Worm (Caenorhabditis elegans) whole organism, late embryonic: ENCODE results near the gene snb-2.

Source experiments
- C08G9.2 ChIP-seq: sonication (generic microtip); optimal IDR thresholded peaks from 2 replicates; lab custom pipeline; 2016; ENCODE audit warnings: mild to moderate bottlenecking, missing genetic modification characterization, moderate library complexity, missing compliant biosample characterization
- C38D4.7 ChIP-seq: fragments of 200-800 bp; sonication (Bioruptor generic); optimal IDR thresholded peaks from 2 replicates; lab custom pipeline; 2018; ENCODE audit warnings: mild to moderate bottlenecking, missing genetic modification characterization, moderate library complexity, missing compliant biosample characterization
- F13H6.1 ChIP-seq: sonication (generic microtip); optimal IDR thresholded peaks from 2 replicates; lab custom pipeline; 2016; ENCODE audit warnings: missing genetic modification characterization, missing compliant biosample characterization
- Y22D7AL.16 ChIP-seq: sonication (generic microtip); optimal IDR thresholded peaks from 2 replicates; lab custom pipeline; 2016; ENCODE audit warnings: missing genetic modification characterization, missing compliant biosample characterization
- ceh-14 ChIP-seq: sonication (generic microtip); optimal IDR thresholded peaks from 2 replicates; lab custom pipeline; 2016; ENCODE audit warnings: missing genotype, missing genetic modification characterization, missing compliant biosample characterization
- ceh-18 ChIP-seq: sonication (generic microtip); optimal IDR thresholded peaks from 2 replicates; lab custom pipeline; 2016; ENCODE audit warnings: missing genetic modification characterization, missing compliant biosample characterization
- ceh-2 ChIP-seq: sonication (generic microtip); optimal IDR thresholded peaks from 2 replicates; lab custom pipeline; 2016; ENCODE audit warnings: missing genotype, missing genetic modification characterization, missing compliant biosample characterization
- ceh-24 ChIP-seq: sonication (generic microtip); optimal IDR thresholded peaks from 2 replicates; lab custom pipeline; 2016; ENCODE audit warnings: mild to moderate bottlenecking, missing genetic modification characterization, missing compliant biosample characterization
- ceh-30 ChIP-seq: fragments of 150-350 bp; optimal IDR thresholded peaks from 2 replicates; lab custom pipeline; 2014; ENCODE audit warnings: missing biosample characterization, missing genetic modification characterization
- ceh-34 ChIP-seq: sonication (generic microtip); optimal IDR thresholded peaks from 2 replicates; lab custom pipeline; 2016; ENCODE audit warnings: mild to moderate bottlenecking, missing genetic modification characterization, missing compliant biosample characterization
- ceh-45 ChIP-seq: fragments of 200-800 bp; sonication (Bioruptor generic); IDR thresholded peaks from 2 replicates; pipeline ENCODE4 v1.3.6; 2022; ENCODE audit warnings: missing genetic modification reagents, missing genetic modification characterization, missing compliant biosample characterization
- ceh-6 ChIP-seq: fragments of 200-800 bp; sonication (Bioruptor generic); optimal IDR thresholded peaks from 2 replicates; lab custom pipeline; 2018; ENCODE audit warnings: mild to moderate bottlenecking, missing genetic modification characterization, missing compliant biosample characterization
- ceh-9 ChIP-seq: sonication (generic microtip); optimal IDR thresholded peaks from 2 replicates; lab custom pipeline; 2016; ENCODE audit warnings: mild to moderate bottlenecking, missing genetic modification characterization, inconsistent platforms, missing compliant biosample characterization
- che-1 ChIP-seq: sonication (generic microtip); optimal IDR thresholded peaks from 2 replicates; lab custom pipeline; 2016; ENCODE audit warnings: mild to moderate bottlenecking, missing genetic modification characterization, missing compliant biosample characterization
- dve-1 ChIP-seq: sonication (generic microtip); optimal IDR thresholded peaks from 2 replicates; lab custom pipeline; 2017; ENCODE audit warnings: antibody characterized with exemption, mild to moderate bottlenecking, missing genetic modification characterization, missing compliant biosample characterization
- elt-2 ChIP-seq: sonication (generic microtip); optimal IDR thresholded peaks from 2 replicates; lab custom pipeline; 2016; ENCODE audit warnings: missing genetic modification reagents, missing genetic modification characterization, missing compliant biosample characterization
- elt-4 ChIP-seq: sonication (generic microtip); optimal IDR thresholded peaks from 2 replicates; lab custom pipeline; 2016; ENCODE audit warnings: missing genetic modification characterization, missing compliant biosample characterization
- eyg-1 ChIP-seq: sonication (generic microtip); optimal IDR thresholded peaks from 2 replicates; lab custom pipeline; 2016; ENCODE audit warnings: missing genotype, missing genetic modification characterization, missing compliant biosample characterization
- fax-1 ChIP-seq: sonication (generic microtip); optimal IDR thresholded peaks from 2 replicates; lab custom pipeline; 2016; ENCODE audit warnings: missing genotype, missing genetic modification characterization, missing compliant biosample characterization
- fkh-10 ChIP-seq: fragments of 150-350 bp; optimal IDR thresholded peaks from 2 replicates; lab custom pipeline; 2014; ENCODE audit warnings: missing biosample characterization, missing genetic modification reagents, missing genetic modification characterization
- fkh-6 ChIP-seq: sonication (generic microtip); optimal IDR thresholded peaks from 2 replicates; lab custom pipeline; 2016; ENCODE audit warnings: missing genetic modification characterization, missing compliant biosample characterization
- gmeb-2 ChIP-seq: sonication (generic microtip); optimal IDR thresholded peaks from 2 replicates; lab custom pipeline; 2016; ENCODE audit warnings: missing genetic modification characterization, inconsistent platforms, missing compliant biosample characterization
- hlh-13 ChIP-seq: fragments of 200-800 bp; sonication (Bioruptor generic); optimal IDR thresholded peaks from 2 replicates; lab custom pipeline; 2018; ENCODE audit warnings: mild to moderate bottlenecking, missing genetic modification characterization, missing compliant biosample characterization
- hlh-15 ChIP-seq: sonication (generic microtip); optimal IDR thresholded peaks from 2 replicates; lab custom pipeline; 2016; ENCODE audit warnings: missing genetic modification characterization, missing compliant biosample characterization
- hlh-6 ChIP-seq: sonication (generic microtip); optimal IDR thresholded peaks from 2 replicates; lab custom pipeline; 2016; ENCODE audit warnings: missing genotype, missing genetic modification characterization, missing compliant biosample characterization
- hlh-8 ChIP-seq: sonication (generic microtip); optimal IDR thresholded peaks from 2 replicates; lab custom pipeline; 2016; ENCODE audit warnings: missing genotype, missing genetic modification characterization, missing compliant biosample characterization
- lin-11 ChIP-seq: fragments of 200-800 bp; sonication (Bioruptor generic); optimal IDR thresholded peaks from 2 replicates; lab custom pipeline; 2018; ENCODE audit warnings: mild to moderate bottlenecking, missing genetic modification characterization, missing compliant biosample characterization
- madf-2 ChIP-seq: sonication (generic microtip); optimal IDR thresholded peaks from 2 replicates; lab custom pipeline; 2017; ENCODE audit warnings: missing genetic modification characterization, missing compliant biosample characterization
- nfya-1 ChIP-seq: sonication (generic microtip); optimal IDR thresholded peaks from 2 replicates; lab custom pipeline; 2017; ENCODE audit warnings: missing genetic modification characterization, mild to moderate bottlenecking, missing compliant biosample characterization, antibody characterized with exemption, moderate library complexity
- nhr-11 ChIP-seq: fragments of 150-350 bp; optimal IDR thresholded peaks from 2 replicates; lab custom pipeline; 2014; ENCODE audit warnings: missing biosample characterization, missing genetic modification characterization
- odd-2 ChIP-seq: sonication (generic microtip); optimal IDR thresholded peaks from 2 replicates; lab custom pipeline; 2017; ENCODE audit warnings: antibody characterized with exemption, mild to moderate bottlenecking, missing genetic modification characterization, missing compliant biosample characterization
- pax-1 ChIP-seq: fragments of 150-350 bp; optimal IDR thresholded peaks from 2 replicates; lab custom pipeline; 2014; ENCODE audit warnings: missing biosample characterization, missing genetic modification characterization
- pha-2 ChIP-seq: sonication (generic microtip); optimal IDR thresholded peaks from 2 replicates; lab custom pipeline; 2017; ENCODE audit warnings: mild to moderate bottlenecking, missing genetic modification characterization, missing compliant biosample characterization
- pqm-1 ChIP-seq: sonication (generic microtip); optimal IDR thresholded peaks from 2 replicates; lab custom pipeline; 2016; ENCODE audit warnings: missing genetic modification characterization, missing compliant biosample characterization
- pros-1 ChIP-seq: fragments of 150-350 bp; optimal IDR thresholded peaks from 2 replicates; lab custom pipeline; 2014; ENCODE audit warnings: missing biosample characterization, missing genetic modification reagents, missing genetic modification characterization
- ref-2 ChIP-seq: sonication (generic microtip); optimal IDR thresholded peaks from 2 replicates; lab custom pipeline; 2016; ENCODE audit warnings: missing genetic modification characterization, missing compliant biosample characterization
- sdc-2 ChIP-seq: sonication (generic microtip); optimal IDR thresholded peaks from 2 replicates; lab custom pipeline; 2016; ENCODE audit warnings: missing genotype, missing genetic modification characterization, missing compliant biosample characterization
- sox-2 ChIP-seq: fragments of 200-800 bp; sonication (Bioruptor generic); IDR thresholded peaks from 2 replicates; pipeline ENCODE4 v1.3.6; 2022; ENCODE audit warnings: missing genetic modification reagents, missing genetic modification characterization, missing compliant biosample characterization
- syd-9 ChIP-seq: sonication (generic microtip); optimal IDR thresholded peaks from 2 replicates; lab custom pipeline; 2016; ENCODE audit warnings: mild to moderate bottlenecking, missing genetic modification characterization, moderate library complexity, missing compliant biosample characterization
- tbx-7 ChIP-seq: sonication (generic microtip); optimal IDR thresholded peaks from 2 replicates; lab custom pipeline; 2016; ENCODE audit warnings: missing genotype, missing genetic modification characterization, missing compliant biosample characterization
- unc-3 ChIP-seq, 2 experiments: fragments of 200-800 bp in 1 of 2; sonication (Bioruptor generic) in 1 of 2; sonication (generic microtip) in 1 of 2; conservative IDR thresholded peaks in 1 of 2; optimal IDR thresholded peaks in 1 of 2; 2 replicates each; pipeline versions ENCODE4 v1.3.6 to Lab custom; 2016 to 2022; ENCODE audit warnings: missing compliant biosample characterization in 2 of 2, missing genetic modification characterization in 2 of 2, missing genetic modification reagents in 1 of 2
- zip-5 ChIP-seq: sonication (generic microtip); optimal IDR thresholded peaks from 2 replicates; lab custom pipeline; 2016; ENCODE audit warnings: missing genetic modification characterization, missing compliant biosample characterization
- ztf-16 ChIP-seq: sonication (generic microtip); optimal IDR thresholded peaks from 2 replicates; lab custom pipeline; 2017; ENCODE audit warnings: missing genetic modification characterization, missing compliant biosample characterization

snb-2 gene

ce11 chrV:12351842-12352241 is 6.1 kb upstream of the snb-2 start:
- TF ChIP-seq elt-4 (tag; lab: Kevin White, UChicago) (no peak), syd-9 (tag; lab: Kevin White, UChicago) (no peak), eyg-1 (tag; lab: Kevin White, UChicago) (no peak), C08G9.2 (no peak), pros-1 (tag; lab: Kevin White, UChicago) (no peak), pha-2 (no peak), elt-2 (tag; lab: Kevin White, UChicago) (no peak), ceh-14 (tag; lab: Kevin White, UChicago) (no peak), Y22D7AL.16 (tag; lab: Kevin White, UChicago) (no peak), gmeb-2 (no peak), C38D4.7 (no peak), pax-1 (tag; lab: Kevin White, UChicago) (no peak), fkh-6 (no peak), ceh-18 (tag; lab: Kevin White, UChicago) (no peak), hlh-13 (GFP tag; lab: Kevin White, UChicago) (no peak), fkh-10 (GFP tag; lab: Kevin White, UChicago) (no peak), sdc-2 (tag; lab: Kevin White, UChicago) (no peak), pqm-1 (tag; lab: Kevin White, UChicago) (no peak)

DNA sequence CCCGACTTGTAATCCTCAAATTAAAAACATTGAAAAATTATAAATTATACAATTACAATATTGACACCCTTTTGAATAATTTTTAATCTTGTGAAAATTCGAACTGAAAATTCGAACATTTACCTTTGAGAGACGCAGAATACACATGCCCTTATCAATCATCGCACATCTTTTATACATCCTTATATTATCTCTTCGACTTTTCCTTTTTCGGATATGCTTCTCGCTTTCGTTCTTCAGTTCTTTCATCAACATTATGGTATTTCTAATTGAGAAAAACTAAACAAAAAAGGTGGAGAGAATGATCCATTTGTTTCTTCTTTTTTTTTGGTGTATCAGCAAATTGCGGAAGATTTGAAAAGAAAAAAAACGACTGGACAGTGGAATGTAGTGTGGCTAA is 3.7 kb upstream of the snb-2 start:
- no peak for TF ChIP-seq eyg-1 (tag; lab: Kevin White, UChicago)
- no peak for TF ChIP-seq hlh-15 (tag; lab: Kevin White, UChicago)

DNA sequence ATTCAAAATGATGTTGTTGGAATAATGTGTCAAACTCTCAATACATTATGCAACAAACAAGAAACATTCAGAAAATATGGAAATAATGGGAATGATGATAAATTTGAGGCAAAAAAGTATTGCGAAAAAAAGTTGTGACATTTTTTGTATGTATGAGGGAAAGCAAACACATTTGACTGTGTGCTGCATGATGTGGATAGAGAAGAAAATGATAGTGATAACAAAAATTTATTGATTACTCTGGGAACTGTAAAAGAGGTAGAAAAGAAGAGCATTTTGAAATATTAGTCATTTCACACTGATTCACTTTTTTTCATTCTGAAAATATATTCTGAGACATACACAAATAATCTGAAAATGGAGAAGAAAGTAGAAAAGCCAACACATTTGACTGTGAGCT is 2.1 kb upstream of the snb-2 start:
- TF ChIP-seq odd-2 (tag; lab: Kevin White, UChicago) (no peak), ceh-30 (tag; lab: Kevin White, UChicago) (no peak), hlh-15 (tag; lab: Kevin White, UChicago) (no peak), ztf-16 (tag; lab: Kevin White, UChicago) (no peak), ceh-9 (tag; lab: Kevin White, UChicago) (no peak), ceh-45 (GFP tag; lab: Robert Waterston, UW) (no peak), tbx-7 (tag; lab: Kevin White, UChicago) (no peak), ceh-6 (GFP tag; lab: Kevin White, UChicago) (no peak)

DNA sequence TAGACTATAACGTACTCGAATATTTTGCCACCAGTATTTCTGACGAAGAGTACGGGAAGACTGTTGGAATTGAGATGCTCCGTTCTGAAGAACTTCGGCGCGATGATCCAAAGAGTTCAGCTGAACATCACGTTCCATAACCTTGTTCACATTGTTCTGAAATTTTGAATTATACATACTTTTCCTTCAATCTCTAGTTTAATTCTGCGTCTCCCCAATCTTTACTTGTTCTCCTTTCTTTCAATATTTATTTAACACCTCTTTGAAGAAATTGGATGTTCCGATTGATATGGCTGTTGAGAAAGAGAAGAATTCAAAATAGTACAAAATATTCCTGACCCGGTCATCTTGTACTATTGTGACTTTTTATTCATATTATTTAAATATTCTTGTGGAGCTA is 863 bp downstream of the snb-2 start, which contains the start of gene F23H12.3:
TSS of gene F23H12.3 (plus strand) at position 301 of the 400 bp plus-strand sequence.
- no peak for TF ChIP-seq ceh-24 (tag; lab: Kevin White, UChicago)
- TF ChIP-seq ceh-18 (tag; lab: Kevin White, UChicago) = no peak
- TF ChIP-seq ceh-2 (tag; lab: Kevin White, UChicago) = no peak
- TF ChIP-seq hlh-8 (tag; lab: Kevin White, UChicago) = no peak
- TF ChIP-seq odd-2 (tag; lab: Kevin White, UChicago) = no peak
- no peak for TF ChIP-seq nfya-1
- no peak for TF ChIP-seq pha-2

ce11 chrV:12343419-12343969 is 2.2 kb downstream of the snb-2 start, which contains the start of gene tomm-20:
Gene tomm-20, minus strand, starts transcription at chrV:12343469.
- TF ChIP-seq eyg-1 (tag; lab: Kevin White, UChicago) = no peak
- no peak for TF ChIP-seq nhr-11 (tag; lab: Kevin White, UChicago)
- TF ChIP-seq ceh-18 (tag; lab: Kevin White, UChicago) = peak; percentile 41
- no peak for TF ChIP-seq fkh-10 (GFP tag; lab: Kevin White, UChicago)
- TF ChIP-seq C38D4.7 = peak; percentile 43
- TF ChIP-seq sox-2 (GFP tag; lab: Robert Waterston, UW) = no peak
- peak; percentile 27 for TF ChIP-seq F13H6.1 (tag; lab: Kevin White, UChicago)
- no peak for TF ChIP-seq pros-1 (tag; lab: Kevin White, UChicago)
- no peak for TF ChIP-seq syd-9 (tag; lab: Kevin White, UChicago)
- no peak for TF ChIP-seq hlh-6 (tag; lab: Kevin White, UChicago)
- TF ChIP-seq fax-1 (tag; lab: Kevin White, UChicago) = peak; percentile 57
- TF ChIP-seq madf-2 (tag; lab: Kevin White, UChicago) = peak; percentile 51
- TF ChIP-seq unc-3 (GFP tag; conservative IDR thresholded peaks at IDR 0.05; lab: Robert Waterston, UW) = no peak
- no peak for TF ChIP-seq unc-3 (tag; optimal IDR thresholded peaks at IDR 0.05; lab: Kevin White, UChicago)
- peak; percentile 77 for TF ChIP-seq ceh-34 (tag; lab: Kevin White, UChicago)
- no peak for TF ChIP-seq che-1 (tag; lab: Kevin White, UChicago)
- TF ChIP-seq zip-5 = peak; percentile 16
- TF ChIP-seq pqm-1 (tag; lab: Kevin White, UChicago) = no peak
- TF ChIP-seq ceh-45 (GFP tag; lab: Robert Waterston, UW) = no peak
- TF ChIP-seq lin-11 (tag; lab: Kevin White, UChicago) = peak; percentile 40
- no peak for TF ChIP-seq hlh-15 (tag; lab: Kevin White, UChicago)
- TF ChIP-seq Y22D7AL.16 (tag; lab: Kevin White, UChicago) = peak; percentile 22
- peak; percentile 69 for TF ChIP-seq dve-1 (tag; lab: Kevin White, UChicago)
- no peak for TF ChIP-seq ref-2 (tag; lab: Kevin White, UChicago)
